Worm (Caenorhabditis elegans) whole organism, mixed stage, embryonic: ENCODE data around the gene cyp-33E1.

Experiments used
- blmp-1 ChIP-seq: fragments of 150-350 bp; optimal IDR thresholded peaks from 2 replicates; lab custom pipeline; 2014; ENCODE audit warnings: missing biosample characterization, missing genetic modification characterization
- hlh-1 ChIP-seq: fragments of 150-350 bp; optimal IDR thresholded peaks from 2 replicates; lab custom pipeline; 2014; ENCODE audit warnings: missing biosample characterization, missing genetic modification reagents, missing genetic modification characterization
- snpc-4 ChIP-seq: fragments of 150-350 bp; optimal IDR thresholded peaks from 2 replicates; lab custom pipeline; 2014; ENCODE audit warnings: missing biosample characterization, missing genetic modification characterization
- unc-62 ChIP-seq: fragments of 150-350 bp; optimal IDR thresholded peaks from 2 replicates; lab custom pipeline; 2014; ENCODE audit warnings: missing biosample characterization, missing genetic modification reagents, missing genetic modification characterization

- TF ChIP-seq hlh-1 (tag; lab: Kevin White, UChicago) = no peak
- no peak for TF ChIP-seq blmp-1 (tag; lab: Kevin White, UChicago)
- no peak for TF ChIP-seq unc-62 (GFP tag; lab: Kevin White, UChicago)
- no peak for TF ChIP-seq snpc-4 (tag; lab: Kevin White, UChicago)
Observed at ce11 chrIV:8686966-8687365, 38.6 kb upstream of the cyp-33E1 start.
